Fruit fly (Drosophila melanogaster): ENCODE measurements around the gene Cyp309a1.
A peak's percentile ranks its signal among the peaks of the same experiment; 100 is the strongest.

The Cyp309a1 gene

DNA sequence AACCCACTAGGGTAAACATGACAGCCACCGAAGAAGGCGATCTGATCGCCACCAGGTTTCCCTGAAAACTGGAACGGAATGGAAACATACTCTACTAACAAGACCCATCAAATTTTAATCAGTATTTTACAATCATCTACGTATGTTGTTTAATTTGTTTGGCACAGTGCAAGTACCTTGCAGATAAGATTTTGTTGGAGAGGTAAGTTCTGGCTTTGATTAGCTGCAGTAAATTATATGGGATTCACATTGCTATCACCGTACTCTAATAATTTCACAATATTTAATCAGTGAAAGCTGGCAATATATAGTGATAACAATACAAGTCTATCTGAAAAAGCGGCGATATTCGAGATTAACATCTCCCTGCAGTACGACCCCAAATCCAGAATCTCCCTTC lies at the start of gene Cyp309a1:
TSS of gene Cyp309a1 (minus strand) at position 73 of the 400 bp plus-strand sequence.
- TF ChIP-seq noc (tag; optimal IDR thresholded peaks at IDR 0.05) = peak; percentile 2

dm6 chr2L:2609694-2610093 lies 45.1 kb upstream of the Cyp309a1 start, which contains the start of gene CG15395:
CG15395 (plus strand) TSS chr2L:2609994.
- no peak for TF ChIP-seq noc (tag; optimal IDR thresholded peaks at IDR 0.05)

DNA sequence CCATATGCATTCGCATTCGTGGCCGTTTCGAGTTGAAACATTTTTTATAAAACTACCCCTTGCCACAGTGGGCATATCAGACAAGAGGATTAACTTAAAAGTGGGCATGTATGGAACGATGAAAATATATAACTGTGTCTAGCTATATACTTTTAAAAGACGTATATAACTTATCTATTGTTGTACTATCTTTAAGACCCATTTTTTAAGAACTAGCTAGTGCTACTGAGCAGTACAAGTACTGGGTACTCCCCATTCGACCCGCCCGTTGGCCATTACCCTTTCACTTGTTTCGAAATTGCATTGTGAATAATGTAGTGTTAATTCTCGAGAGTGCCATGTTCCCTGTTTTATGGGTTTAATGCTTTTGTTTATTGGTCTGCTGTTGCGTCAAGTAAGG lies 42.1 kb upstream of the Cyp309a1 start:
- no peak for TF ChIP-seq noc (tag; optimal IDR thresholded peaks at IDR 0.05)

DNA sequence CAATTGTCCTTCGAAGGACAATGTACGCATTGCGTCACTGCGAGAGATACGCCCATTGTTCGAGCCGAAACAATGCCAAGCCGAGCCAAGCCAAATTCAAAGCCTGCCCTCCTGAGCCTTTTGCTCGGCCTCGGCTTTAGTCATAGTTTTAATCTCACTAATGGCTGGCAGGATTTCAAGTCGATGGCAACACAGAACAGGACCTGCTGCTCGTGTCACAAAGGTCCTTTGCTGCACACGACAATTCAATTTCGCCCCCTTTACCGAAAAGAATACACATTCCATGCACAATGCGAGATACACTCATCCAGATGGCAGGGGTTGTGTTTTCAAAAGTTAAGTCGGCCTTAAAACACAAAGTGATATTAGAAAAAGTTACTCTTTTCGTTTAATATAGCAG lies 26.9 kb upstream of the Cyp309a1 start, which contains the start of gene CG15394:
TSS of gene CG15394 (plus strand) at position 301 of the 400 bp plus-strand sequence.
- no peak for TF ChIP-seq noc (tag; optimal IDR thresholded peaks at IDR 0.05)

dm6 chr2L:2585285-2585684 lies 20.7 kb upstream of the Cyp309a1 start, which contains the start of gene Drp1:
Drp1 (minus strand) TSS chr2L:2585430.
- TF ChIP-seq noc (tag; optimal IDR thresholded peaks at IDR 0.05) = no peak

- TF ChIP-seq noc (tag; optimal IDR thresholded peaks at IDR 0.05) = no peak
Observed at dm6 chr2L:2584461-2585056, 19.9 kb upstream of the Cyp309a1 start.

DNA sequence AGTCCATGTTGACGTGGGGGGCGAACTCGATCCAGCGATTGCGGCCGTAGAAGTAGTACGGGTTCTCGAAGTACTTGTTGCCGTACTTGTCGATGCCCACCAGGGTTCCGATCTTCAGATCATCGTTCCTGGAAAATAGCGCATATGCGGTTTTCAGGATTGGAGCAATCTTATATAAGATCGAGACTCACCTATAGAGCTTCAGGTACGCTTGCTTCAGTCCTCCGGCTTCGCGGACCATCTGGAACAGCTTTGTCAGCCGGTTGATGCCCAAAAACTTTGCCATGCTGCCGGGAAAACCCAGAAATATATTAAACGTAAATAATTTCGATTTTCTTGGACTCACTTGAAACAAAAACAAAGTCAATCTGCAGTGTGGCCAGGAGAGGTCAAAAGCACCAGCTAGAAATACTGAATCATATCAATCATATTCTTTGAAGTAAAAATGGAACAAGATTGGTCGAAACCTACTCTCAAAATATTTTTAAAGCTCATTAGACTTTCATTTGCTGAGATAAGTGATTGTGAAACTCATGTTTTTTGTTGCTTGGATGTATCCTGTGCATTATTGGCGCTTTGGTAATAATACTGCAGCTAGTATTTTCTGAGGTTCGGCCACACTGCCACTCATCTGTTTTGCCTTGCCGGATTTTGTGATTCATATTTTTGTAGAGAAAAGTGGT lies 15.2 kb upstream of the Cyp309a1 start, which contains the start of the genes ND-B17.2 and Arpc5:
TSS of gene ND-B17.2 (minus strand) at position 504 of the 683 bp plus-strand sequence.
TSS of gene Arpc5 (plus strand) at position 624 of the 683 bp plus-strand sequence.
- peak; percentile 1 for TF ChIP-seq noc (tag; optimal IDR thresholded peaks at IDR 0.05)

DNA sequence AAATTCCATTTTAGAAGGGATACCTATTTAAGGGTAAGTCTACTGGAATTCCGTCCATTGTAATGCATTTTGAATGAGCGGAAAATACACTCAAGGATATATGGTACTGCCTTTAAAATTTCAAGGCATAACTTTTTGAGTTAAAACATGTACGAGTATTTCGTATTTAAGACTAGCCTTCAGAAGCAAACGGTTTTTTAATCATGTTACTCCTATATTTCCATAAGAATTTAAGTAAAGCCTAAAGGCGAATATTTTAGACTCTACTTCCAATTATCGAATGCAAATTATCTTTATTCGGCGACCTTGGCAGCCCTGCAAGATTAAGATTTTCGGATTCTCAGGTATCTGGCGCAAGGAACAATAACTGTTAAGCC lies 12.7 kb upstream of the Cyp309a1 start, which contains the start of gene Elba2:
TSS of gene Elba2 (plus strand) at position 327 of the 377 bp plus-strand sequence.
- TF ChIP-seq noc (tag; optimal IDR thresholded peaks at IDR 0.05) = no peak

DNA sequence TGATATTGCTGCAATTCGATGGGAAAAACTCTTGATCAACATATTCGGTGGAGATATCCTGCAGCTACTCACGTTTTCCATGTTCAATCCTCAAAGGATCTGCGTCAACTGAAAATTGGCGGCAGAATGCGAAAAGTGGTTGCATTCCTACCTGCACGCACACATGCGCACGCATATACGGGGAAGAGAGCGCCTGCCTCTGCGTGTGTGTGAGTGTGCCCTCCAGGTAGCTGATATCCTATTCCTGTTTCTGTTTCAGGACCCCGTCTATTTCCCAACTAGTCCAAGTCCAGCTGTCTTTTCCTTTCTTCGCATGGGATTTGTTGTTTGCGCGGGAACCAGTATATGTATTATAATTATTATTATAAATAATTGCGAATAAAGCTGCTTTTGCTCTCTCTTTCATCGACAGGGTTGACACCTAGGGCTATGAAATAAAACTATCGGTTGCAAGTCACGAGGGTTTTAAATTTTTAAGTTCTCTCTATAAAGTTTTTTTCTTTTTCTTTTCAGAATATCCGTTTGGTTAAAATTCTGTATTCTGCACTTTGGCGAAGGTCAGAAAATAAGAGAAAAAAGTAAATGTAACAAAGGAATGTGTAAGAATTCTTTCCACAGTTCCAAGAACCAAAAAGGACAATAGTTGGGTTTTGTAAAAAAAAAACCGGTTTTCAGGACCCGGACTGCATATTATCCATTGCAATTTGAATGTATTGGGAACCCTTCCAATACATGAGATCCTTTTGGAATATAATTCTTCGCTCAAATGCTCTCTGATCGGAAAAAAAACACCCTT lies 12.1 kb upstream of the Cyp309a1 start, which contains the start of gene insv:
TSS of gene insv (minus strand) at position 433 of the 796 bp plus-strand sequence.
- TF ChIP-seq noc (tag; optimal IDR thresholded peaks at IDR 0.05) = no peak

- no peak for TF ChIP-seq noc (tag; optimal IDR thresholded peaks at IDR 0.05)
Observed at dm6 chr2L:2574717-2575273, 10.2 kb upstream of the Cyp309a1 start, which contains the start of the genes Rad1 and Sws1. Rad1 (minus strand) TSS chr2L:2575052. Sws1 (minus strand) TSS chr2L:2575052.

DNA sequence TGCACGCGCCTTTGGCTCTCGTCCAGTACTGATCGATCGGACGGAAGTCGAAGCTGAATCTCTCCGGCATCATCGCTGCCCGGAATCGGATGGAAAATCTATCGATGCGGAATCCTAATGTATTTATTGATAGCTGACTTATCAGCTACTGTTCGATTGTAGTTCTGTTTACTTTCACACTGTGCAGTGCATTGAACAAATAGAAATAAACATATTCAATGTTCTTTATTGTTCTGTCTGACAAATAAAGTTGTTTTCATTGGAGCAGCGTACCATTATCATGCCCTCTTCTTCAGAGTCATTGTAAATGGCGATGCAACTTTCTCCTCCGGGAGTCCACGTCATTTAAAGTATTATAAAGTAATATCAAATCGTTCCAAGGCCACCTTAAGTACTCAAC lies 8.3 kb upstream of the Cyp309a1 start, which contains the start of gene Cyp309a2:
TSS of gene Cyp309a2 (minus strand) at position 101 of the 400 bp plus-strand sequence.
- TF ChIP-seq noc (tag; optimal IDR thresholded peaks at IDR 0.05) = no peak

- TF ChIP-seq noc (tag; optimal IDR thresholded peaks at IDR 0.05) = no peak
Observed at dm6 chr2L:2552725-2553124, 11.9 kb downstream of the Cyp309a1 start, which contains the start of gene CG3515. CG3515 (minus strand) TSS chr2L:2552825.

DNA sequence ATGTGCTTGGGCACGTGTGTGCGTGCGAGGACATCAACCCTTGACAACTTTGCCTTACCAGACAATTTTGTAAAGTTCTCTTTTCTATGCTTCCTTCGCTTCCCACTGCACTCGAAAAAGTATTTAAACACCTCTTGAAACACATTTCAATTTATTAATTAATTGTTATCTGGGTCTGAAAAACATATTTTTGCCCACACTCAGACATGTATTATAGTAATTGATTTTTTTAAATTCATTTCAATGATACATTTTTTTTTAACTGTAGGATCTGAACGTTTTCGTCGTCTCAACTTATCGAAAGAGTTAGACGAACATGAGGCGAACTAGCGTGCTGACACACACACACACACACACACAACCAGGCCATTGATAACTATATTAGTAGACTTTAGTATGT lies 22.1 kb downstream of the Cyp309a1 start:
- TF ChIP-seq noc (tag; optimal IDR thresholded peaks at IDR 0.05) = no peak

- TF ChIP-seq noc (tag; optimal IDR thresholded peaks at IDR 0.05) = no peak
Observed at dm6 chr2L:2528097-2528496, 36.5 kb downstream of the Cyp309a1 start.

dm6 chr2L:2517937-2518336 lies 46.7 kb downstream of the Cyp309a1 start, which contains the start of gene CG3528:
CG3528 (minus strand) TSS chr2L:2518037.
- TF ChIP-seq noc (tag; optimal IDR thresholded peaks at IDR 0.05) = no peak
